Worm (Caenorhabditis elegans): Measurements from ENCODE around the gene F25E5.1.

DNA sequence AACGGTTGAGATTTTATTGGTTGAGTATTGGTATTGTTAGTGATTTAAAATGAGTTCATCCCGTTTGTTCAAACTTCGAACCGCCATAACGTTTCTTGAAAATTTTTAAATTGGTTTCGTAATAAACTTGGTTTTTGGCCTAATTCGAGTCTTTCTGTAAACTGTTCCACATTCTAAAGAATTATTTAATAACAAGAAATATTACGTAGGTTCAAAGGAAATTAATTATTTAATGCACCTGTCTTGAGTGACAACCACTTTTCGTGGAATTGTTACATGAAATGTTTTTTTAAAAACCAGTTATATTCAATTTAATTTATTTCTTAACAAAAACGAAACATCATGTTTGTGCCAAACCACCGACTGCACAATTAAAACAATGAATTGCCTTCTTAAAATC lies 35.5 kb downstream of the F25E5.1 start:
- TF ChIP-seq dve-1 (tag; optimal IDR thresholded peaks at IDR 0.05; ENCODE audit: insufficient read depth) (no peak), nhr-42 (GFP tag; IDR thresholded peaks at IDR 0.05) (no peak), hif-1 (tag; optimal IDR thresholded peaks at IDR 0.05) (no peak), fkh-10 (GFP tag; optimal IDR thresholded peaks at IDR 0.05) (no peak), mdl-1 (tag; optimal IDR thresholded peaks at IDR 0.05) (no peak), nhr-25 (tag; optimal IDR thresholded peaks at IDR 0.05; ENCODE audit: borderline replicate concordance, insufficient read depth) (no peak), snpc-1.2 (GFP tag; IDR thresholded peaks at IDR 0.05) (no peak), lin-13 (GFP tag; optimal IDR thresholded peaks at IDR 0.05) (no peak), lin-38 (GFP tag; IDR thresholded peaks at IDR 0.05) (no peak)
